Fruit fly (Drosophila melanogaster) whole organism, embryonic: ENCODE data around the gene CG9582.
A peak's percentile ranks its signal among the peaks of the same experiment; 100 is the strongest.

Experiments
- Atf-2 ChIP-seq: fragments of 200-800 bp; sonication (Bioruptor generic); optimal IDR thresholded peaks from 2 replicates; lab custom pipeline; 2016; ENCODE audit warnings: missing biosample characterization, missing genetic modification characterization
- BtbVII ChIP-seq: fragments of 200-800 bp; sonication (Bioruptor generic); optimal IDR thresholded peaks from 3 replicates; lab custom pipeline; 2017; ENCODE audit warnings: missing biosample characterization, mild to moderate bottlenecking, missing genetic modification characterization
- Bteb2 ChIP-seq: fragments of 200-800 bp; sonication (Bioruptor generic); optimal IDR thresholded peaks from 2 replicates; lab custom pipeline; 2016; ENCODE audit warnings: missing biosample characterization, missing genetic modification characterization
- CG11696 ChIP-seq: fragments of 200-800 bp; sonication (Bioruptor generic); IDR thresholded peaks from 2 replicates; pipeline ENCODE4 v1.3.6; 2022; ENCODE audit warnings: missing biosample characterization, missing genetic modification characterization
- CG12155 ChIP-seq: fragments of 200-800 bp; sonication (Bioruptor generic); optimal IDR thresholded peaks from 3 replicates; lab custom pipeline; 2016; ENCODE audit warnings: missing biosample characterization, missing genetic modification characterization
- CG12659 ChIP-seq: fragments of 200-800 bp; sonication (Bioruptor generic); optimal IDR thresholded peaks from 3 replicates; lab custom pipeline; 2017; ENCODE audit warnings: mild to moderate bottlenecking, missing biosample characterization, missing genetic modification reagents, missing genetic modification characterization
- CG13624 ChIP-seq: fragments of 200-800 bp; sonication (Bioruptor generic); optimal IDR thresholded peaks from 2 replicates; lab custom pipeline; 2016; ENCODE audit warnings: missing biosample characterization, missing genetic modification characterization
- CG17186 ChIP-seq: fragments of 200-800 bp; sonication (Bioruptor generic); optimal IDR thresholded peaks from 3 replicates; lab custom pipeline; 2017; ENCODE audit warnings: missing biosample characterization, missing genetic modification reagents, missing genetic modification characterization
- CG2199 ChIP-seq: fragments of 200-800 bp; sonication (Bioruptor generic); IDR thresholded peaks from 3 replicates; pipeline ENCODE4 v1.3.6; 2022; ENCODE audit warnings: missing biosample characterization, missing genetic modification characterization
- CG2202 ChIP-seq: fragments of 200-800 bp; sonication (Bioruptor generic); optimal IDR thresholded peaks from 2 replicates; lab custom pipeline; 2018; ENCODE audit warnings: missing biosample characterization, mild to moderate bottlenecking, missing genetic modification characterization
- CG30020 ChIP-seq: fragments of 200-800 bp; optimal IDR thresholded peaks from 2 replicates; lab custom pipeline; 2019; ENCODE audit warnings: missing biosample characterization, mild to moderate bottlenecking, missing genetic modification characterization, moderate library complexity
- CG30403 ChIP-seq: fragments of 200-800 bp; sonication (Bioruptor generic); optimal IDR thresholded peaks from 3 replicates; lab custom pipeline; 2016; ENCODE audit warnings: missing biosample characterization, missing genetic modification characterization
- CG31441 ChIP-seq: fragments of 200-800 bp; sonication (Bioruptor generic); IDR thresholded peaks from 2 replicates; pipeline ENCODE4 v1.3.6; 2022; ENCODE audit warnings: missing biosample characterization, missing genetic modification characterization
- CG4360 ChIP-seq: fragments of 200-800 bp; sonication (Bioruptor generic); IDR thresholded peaks from 2 replicates; pipeline ENCODE4 v1.3.6; 2022; ENCODE audit warnings: missing biosample characterization, missing genetic modification characterization
- CG5180 ChIP-seq: fragments of 200-800 bp; sonication (Bioruptor generic); optimal IDR thresholded peaks from 3 replicates; lab custom pipeline; 2017; ENCODE audit warnings: missing biosample characterization, missing genetic modification characterization, mild to moderate bottlenecking, moderate library complexity, missing genetic modification reagents
- CG7271 ChIP-seq: fragments of 200-800 bp; sonication (Bioruptor generic); optimal IDR thresholded peaks from 2 replicates; lab custom pipeline; 2018; ENCODE audit warnings: missing biosample characterization, mild to moderate bottlenecking, missing genetic modification characterization, moderate library complexity
- CG7745 ChIP-seq: fragments of 200-800 bp; sonication (Bioruptor generic); optimal IDR thresholded peaks from 2 replicates; lab custom pipeline; 2018; ENCODE audit warnings: missing biosample characterization, mild to moderate bottlenecking, missing genetic modification characterization, moderate library complexity
- CG7987 ChIP-seq: fragments of 200-800 bp; sonication (Bioruptor generic); optimal IDR thresholded peaks from 2 replicates; lab custom pipeline; 2018; ENCODE audit warnings: missing biosample characterization, mild to moderate bottlenecking, missing genetic modification characterization, moderate library complexity
- CG8944 ChIP-seq: fragments of 200-800 bp; sonication (Bioruptor generic); optimal IDR thresholded peaks from 3 replicates; lab custom pipeline; 2016; ENCODE audit warnings: missing biosample characterization, missing genetic modification characterization
- CG9215 ChIP-seq: fragments of 200-800 bp; sonication (Bioruptor generic); IDR thresholded peaks from 2 replicates; pipeline ENCODE4 v1.3.6; 2022; ENCODE audit warnings: missing biosample characterization, missing genetic modification characterization
- CTCF ChIP-seq: fragments of 200-800 bp; sonication (Bioruptor generic); optimal IDR thresholded peaks from 2 replicates; lab custom pipeline; 2017; ENCODE audit warnings: missing biosample characterization, mild to moderate bottlenecking, missing genetic modification characterization, moderate library complexity
- CkIIα-i1 ChIP-seq: fragments of 200-800 bp; sonication (Bioruptor generic); IDR thresholded peaks from 2 replicates; pipeline ENCODE4 v1.3.6; 2022; ENCODE audit warnings: missing biosample characterization, missing genetic modification characterization
- Dip3 ChIP-seq: fragments of 200-800 bp; sonication (Bioruptor generic); optimal IDR thresholded peaks from 3 replicates; lab custom pipeline; 2016; ENCODE audit warnings: missing biosample characterization, missing genetic modification characterization
- Fer3 ChIP-seq: fragments of 200-800 bp; sonication (Bioruptor generic); optimal IDR thresholded peaks from 2 replicates; lab custom pipeline; 2018; ENCODE audit warnings: missing biosample characterization, mild to moderate bottlenecking, missing genetic modification characterization, moderate library complexity
- HLHmδ ChIP-seq: fragments of 200-800 bp; sonication (Bioruptor generic); optimal IDR thresholded peaks from 2 replicates; lab custom pipeline; 2018; ENCODE audit warnings: missing biosample characterization, mild to moderate bottlenecking, missing genetic modification characterization, moderate library complexity
- Hsf ChIP-seq: fragments of 200-800 bp; sonication (Bioruptor generic); optimal IDR thresholded peaks from 3 replicates; lab custom pipeline; 2016; ENCODE audit warnings: missing biosample characterization, missing genetic modification characterization
- Lpt ChIP-seq: fragments of >200 bp; optimal IDR thresholded peaks from 2 replicates; lab custom pipeline; 2018; ENCODE audit warnings: missing biosample characterization, missing genetic modification characterization
- NFAT ChIP-seq: fragments of 200-800 bp; sonication (Bioruptor generic); IDR thresholded peaks from 2 replicates; pipeline ENCODE4 v1.3.6; 2022; ENCODE audit warnings: missing biosample characterization, missing genetic modification characterization
- Nf-YA ChIP-seq: fragments of 200-800 bp; sonication (Bioruptor generic); IDR thresholded peaks from 2 replicates; pipeline ENCODE4 v1.3.6; 2022; ENCODE audit warnings: missing biosample characterization, missing genetic modification characterization
- Nf-YB ChIP-seq: fragments of 200-800 bp; sonication (Bioruptor generic); optimal IDR thresholded peaks from 3 replicates; lab custom pipeline; 2019; ENCODE audit warnings: missing biosample characterization, mild to moderate bottlenecking, missing genetic modification characterization, moderate library complexity
- Ravus ChIP-seq: fragments of 200-800 bp; sonication (Bioruptor generic); IDR thresholded peaks from 2 replicates; pipeline ENCODE4 v1.3.6; 2022; ENCODE audit warnings: missing biosample characterization, missing genetic modification characterization
- Six4 ChIP-seq: fragments of 200-800 bp; sonication (Bioruptor generic); optimal IDR thresholded peaks from 2 replicates; lab custom pipeline; 2016; ENCODE audit warnings: missing biosample characterization, missing genetic modification characterization
- Sry-δ ChIP-seq: fragments of 200-800 bp; sonication (Bioruptor generic); optimal IDR thresholded peaks from 2 replicates; lab custom pipeline; 2016; ENCODE audit warnings: missing biosample characterization, missing genetic modification characterization
- YL-1 ChIP-seq: fragments of 200-800 bp; sonication (Bioruptor generic); optimal IDR thresholded peaks from 3 replicates; lab custom pipeline; 2017; ENCODE audit warnings: missing biosample characterization, mild to moderate bottlenecking, missing genetic modification characterization
- abd-A ChIP-seq: fragments of 200-800 bp; sonication (Bioruptor generic); optimal IDR thresholded peaks from 3 replicates; lab custom pipeline; 2019; ENCODE audit warnings: missing biosample characterization, mild to moderate bottlenecking, missing genetic modification characterization, moderate library complexity
- corto ChIP-seq: fragments of 200-800 bp; sonication (Bioruptor generic); optimal IDR thresholded peaks from 2 replicates; lab custom pipeline; 2016; ENCODE audit warnings: missing biosample characterization, mild to moderate bottlenecking, missing genetic modification characterization, moderate library complexity
- disco-r ChIP-seq: fragments of 200-800 bp; sonication (Bioruptor generic); optimal IDR thresholded peaks from 2 replicates; lab custom pipeline; 2016; ENCODE audit warnings: missing biosample characterization, missing genetic modification characterization
- en ChIP-seq: fragments of 200-800 bp; sonication (Bioruptor generic); optimal IDR thresholded peaks from 2 replicates; lab custom pipeline; 2016; ENCODE audit warnings: missing biosample characterization, missing genetic modification characterization
- ewg ChIP-seq: fragments of 200-800 bp; sonication (Bioruptor generic); optimal IDR thresholded peaks from 3 replicates; lab custom pipeline; 2017; ENCODE audit warnings: mild to moderate bottlenecking, missing biosample characterization, missing genetic modification reagents, missing genetic modification characterization
- gce ChIP-seq: fragments of 200-800 bp; sonication (Bioruptor generic); IDR thresholded peaks from 3 replicates; pipeline ENCODE4 v1.3.6; 2022; ENCODE audit warnings: missing biosample characterization, missing genetic modification characterization
- gt ChIP-seq: fragments of 200-800 bp; sonication (Bioruptor generic); IDR thresholded peaks from 2 replicates; pipeline ENCODE4 v1.3.6; 2022; ENCODE audit warnings: missing biosample characterization, missing genetic modification characterization
- h ChIP-seq: fragments of >200 bp; optimal IDR thresholded peaks from 2 replicates; lab custom pipeline; 2017
- hbn ChIP-seq: fragments of 200-800 bp; sonication (Bioruptor generic); IDR thresholded peaks from 2 replicates; pipeline ENCODE4 v1.3.6; 2022; ENCODE audit warnings: missing biosample characterization, missing genetic modification characterization; ENCODE audit not compliant: partially characterized antibody
- ind ChIP-seq: fragments of 200-800 bp; sonication (Bioruptor generic); optimal IDR thresholded peaks from 3 replicates; lab custom pipeline; 2016; ENCODE audit warnings: missing biosample characterization, missing genetic modification characterization
- rib ChIP-seq: fragments of 200-800 bp; sonication (Bioruptor generic); IDR thresholded peaks from 2 replicates; pipeline ENCODE4 v1.3.6; 2022; ENCODE audit warnings: missing biosample characterization, missing genetic modification characterization
- row ChIP-seq: fragments of 200-800 bp; sonication (Bioruptor generic); IDR thresholded peaks from 3 replicates; pipeline ENCODE4 v1.3.6; 2022; ENCODE audit warnings: missing biosample characterization, missing genetic modification characterization
- sd ChIP-seq: fragments of 200-800 bp; sonication (Bioruptor generic); optimal IDR thresholded peaks from 3 replicates; lab custom pipeline; 2018; ENCODE audit warnings: missing biosample characterization, mild to moderate bottlenecking, missing genetic modification characterization, moderate library complexity
- sisA ChIP-seq: fragments of 200-800 bp; sonication (Bioruptor generic); IDR thresholded peaks from 2 replicates; pipeline ENCODE4 v1.3.6; 2022; ENCODE audit warnings: missing biosample characterization, missing genetic modification characterization
- tio ChIP-seq: fragments of 200-800 bp; sonication (Bioruptor generic); optimal IDR thresholded peaks from 2 replicates; lab custom pipeline; 2017; ENCODE audit warnings: missing biosample characterization, missing genetic modification characterization, inconsistent platforms
- toy ChIP-seq: fragments of 200-800 bp; sonication (Bioruptor generic); IDR thresholded peaks from 2 replicates; pipeline ENCODE4 v1.3.6; 2022; ENCODE audit warnings: missing biosample characterization, missing genetic modification characterization
- unc-4 ChIP-seq: fragments of 200-800 bp; sonication (Bioruptor generic); IDR thresholded peaks from 2 replicates; pipeline ENCODE4 v1.3.6; 2022; ENCODE audit warnings: missing biosample characterization, missing genetic modification characterization; ENCODE audit not compliant: partially characterized antibody
- wdn ChIP-seq: fragments of 200-800 bp; sonication (Bioruptor generic); IDR thresholded peaks from 2 replicates; pipeline ENCODE4 v1.3.6; 2022; ENCODE audit warnings: missing biosample characterization, missing genetic modification characterization

Gene CG9582

DNA sequence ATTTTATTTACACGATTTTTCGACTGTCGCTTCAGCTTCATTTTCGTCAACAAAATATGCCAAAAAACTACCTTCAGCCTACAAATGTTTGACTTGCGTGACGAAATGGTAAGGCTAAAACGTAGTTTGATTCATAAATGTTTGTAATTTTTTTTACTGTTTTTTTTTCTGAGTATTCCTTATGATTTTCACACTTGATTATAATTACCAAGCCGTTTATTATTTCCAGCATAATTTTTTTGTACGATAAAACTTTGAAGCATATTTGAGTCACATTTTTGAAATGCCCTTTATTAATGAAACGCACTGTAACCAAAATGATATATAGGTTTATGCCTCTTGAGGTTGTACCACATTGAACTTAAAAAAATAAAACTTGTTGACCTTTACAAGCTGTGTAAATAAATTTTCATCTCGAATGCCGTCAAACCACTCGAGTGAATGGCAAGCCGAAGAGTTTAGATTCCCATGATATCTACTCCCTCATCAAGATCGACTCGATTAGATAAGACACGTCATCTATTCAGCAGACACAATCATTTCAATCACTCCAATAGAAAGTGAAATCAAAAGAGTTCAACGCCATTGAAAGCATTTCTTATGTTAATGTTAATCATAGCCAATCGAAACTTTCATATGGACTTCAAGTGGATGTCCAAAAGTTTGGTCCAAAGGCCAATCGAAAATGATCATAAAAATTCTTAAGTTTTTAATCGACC, 48.9 kb downstream of the CG9582 start (continued):
- no peak for TF ChIP-seq CG7745 (tag; lab: Kevin White, UChicago)
- TF ChIP-seq gce (GFP tag; lab: Robert Waterston, UW): no peak
- TF ChIP-seq CG2199 (GFP tag; lab: Robert Waterston, UW): no peak
- no peak for TF ChIP-seq HLHmδ (GFP tag; lab: Kevin White, UChicago)
- no peak for TF ChIP-seq Dip3 (GFP tag; lab: Kevin White, UChicago)
- TF ChIP-seq CkIIα-i1 (GFP tag; lab: Robert Waterston, UW): no peak
- TF ChIP-seq CG8944 (GFP tag; lab: Kevin White, UChicago): peak; percentile 13
- peak; percentile 61 for TF ChIP-seq CG30403 (GFP tag; lab: Kevin White, UChicago)
- no peak for TF ChIP-seq CG4360 (GFP tag; lab: Robert Waterston, UW)
- TF ChIP-seq corto (GFP tag; lab: Kevin White, UChicago): no peak
- no peak for TF ChIP-seq CG30020 (tag; lab: Kevin White, UChicago)
- TF ChIP-seq CG9215: no peak
- TF ChIP-seq BtbVII (GFP tag; lab: Kevin White, UChicago): peak; percentile 40
- TF ChIP-seq CG5180 (GFP tag; lab: Kevin White, UChicago): peak; percentile 13
- no peak for TF ChIP-seq Ravus
- TF ChIP-seq wdn: no peak
- no peak for TF ChIP-seq Nf-YA (GFP tag; lab: Robert Waterston, UW)
- peak; percentile 11 for TF ChIP-seq Nf-YB (GFP tag; lab: Kevin White, UChicago)
- TF ChIP-seq rib (GFP tag; lab: Robert Waterston, UW): no peak
- peak; percentile 58; the same call in 1 of the 2 replicates for TF ChIP-seq CG31441 (GFP tag; lab: Robert Waterston, UW)
- no peak for TF ChIP-seq CG2202 (tag; lab: Kevin White, UChicago)
- peak; percentile 3 for TF ChIP-seq abd-A (tag; lab: Kevin White, UChicago)
- TF ChIP-seq CG11696 (GFP tag; lab: Robert Waterston, UW): peak; percentile 53
- TF ChIP-seq en (GFP tag; lab: Kevin White, UChicago): no peak
- TF ChIP-seq CG7987 (GFP tag; lab: Kevin White, UChicago): no peak
- TF ChIP-seq hbn (GFP tag; lab: Robert Waterston, UW): no peak
- TF ChIP-seq sd (tag; lab: Kevin White, UChicago): peak; percentile 52
- peak; percentile 28; the same call in 1 of the 2 replicates for TF ChIP-seq NFAT (GFP tag; lab: Robert Waterston, UW)
- peak; percentile 44 for TF ChIP-seq CG12659
- TF ChIP-seq gt: no peak
- TF ChIP-seq Lpt: no peak
- no peak for TF ChIP-seq Six4 (GFP tag; lab: Kevin White, UChicago)
- peak; percentile 26 for TF ChIP-seq tio
- TF ChIP-seq toy (GFP tag; lab: Robert Waterston, UW): no peak
- peak; percentile 76 for TF ChIP-seq CG13624
- TF ChIP-seq Hsf (GFP tag; lab: Kevin White, UChicago): peak; percentile 38
- TF ChIP-seq unc-4 (GFP tag; lab: Robert Waterston, UW): no peak
- peak; percentile 34 for TF ChIP-seq Bteb2 (GFP tag; lab: Kevin White, UChicago)
- TF ChIP-seq Fer3 (tag; lab: Kevin White, UChicago): peak; percentile 71
- TF ChIP-seq ind (GFP tag; lab: Kevin White, UChicago): peak; percentile 42
- no peak for TF ChIP-seq CTCF (GFP tag; lab: Kevin White, UChicago)
- TF ChIP-seq CG12155: peak; percentile 29
- TF ChIP-seq YL-1: no peak
- TF ChIP-seq h: no peak
- no peak for TF ChIP-seq CG17186 (GFP tag; lab: Kevin White, UChicago)
- TF ChIP-seq ewg (GFP tag; lab: Kevin White, UChicago): no peak
- no peak for TF ChIP-seq sisA (GFP tag; lab: Robert Waterston, UW)
- TF ChIP-seq Atf-2 (GFP tag; lab: Kevin White, UChicago): peak; percentile 17
- TF ChIP-seq CG7271 (tag; lab: Kevin White, UChicago): no peak
- no peak for TF ChIP-seq disco-r (GFP tag; lab: Kevin White, UChicago)
- TF ChIP-seq Sry-δ (GFP tag; lab: Kevin White, UChicago): no peak
- TF ChIP-seq row: peak; percentile 73
